Worm (Caenorhabditis elegans): ENCODE results near the gene dct-16.

Gene dct-16

DNA sequence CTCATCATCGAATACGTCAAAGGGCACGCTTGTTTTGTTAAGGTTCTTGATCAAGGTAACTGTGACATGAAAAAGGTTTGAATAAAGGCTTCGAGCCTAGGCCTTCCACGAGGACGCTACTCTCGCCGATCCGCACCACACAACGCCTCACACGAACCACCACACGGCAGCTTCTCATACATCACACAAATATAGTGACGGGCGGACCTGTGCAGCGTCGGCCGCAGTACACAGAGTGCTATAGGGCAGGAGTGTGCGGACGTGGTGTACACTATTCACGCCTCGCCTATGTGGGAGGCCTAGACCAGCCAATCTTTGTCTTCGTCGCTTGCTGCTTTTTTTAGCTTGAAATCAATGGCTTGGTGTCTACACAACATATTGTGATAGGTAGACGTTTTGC is 43.2 kb downstream of the dct-16 start (continued):
- TF ChIP-seq ceh-82 (tag; optimal IDR thresholded peaks at IDR 0.05): peak in 2 of 3 experiments; percentile 16 to 18
- TF ChIP-seq nhr-237 (tag; optimal IDR thresholded peaks at IDR 0.05): no peak
- TF ChIP-seq unc-98 (GFP tag; IDR thresholded peaks at IDR 0.05): no peak
- TF ChIP-seq Y116A8C.19 (tag; optimal IDR thresholded peaks at IDR 0.05; ENCODE audit: borderline replicate concordance): no peak
- no peak for TF ChIP-seq sox-4 (tag; optimal IDR thresholded peaks at IDR 0.05)
- TF ChIP-seq rnt-1 (tag; optimal IDR thresholded peaks at IDR 0.05): peak; percentile 92
- no peak for TF ChIP-seq nhr-12 (tag; optimal IDR thresholded peaks at IDR 0.05)
- TF ChIP-seq xbp-1 (tag; optimal IDR thresholded peaks at IDR 0.05): peak; percentile 13
- TF ChIP-seq grh-1 (GFP tag; IDR thresholded peaks at IDR 0.05): no peak
- no peak for TF ChIP-seq skn-1 (tag; optimal IDR thresholded peaks at IDR 0.05)
- TF ChIP-seq swsn-7 (tag; optimal IDR thresholded peaks at IDR 0.05): peak; percentile 59
- peak in 1 of 2 experiments; percentile 23 for TF ChIP-seq efl-1 (optimal IDR thresholded peaks at IDR 0.05)
- TF ChIP-seq efl-1 (GFP tag; optimal IDR thresholded peaks at IDR 0.05 in 1 of 2): peak in 1 of 2 experiments; percentile 73
- TF ChIP-seq ztf-11 (tag; optimal IDR thresholded peaks at IDR 0.05): no peak
- no peak for TF ChIP-seq egl-27 (tag; optimal IDR thresholded peaks at IDR 0.05)
- TF ChIP-seq dpl-1 (GFP tag; optimal IDR thresholded peaks at IDR 0.05): no peak
- no peak for TF ChIP-seq hlh-4 (tag; optimal IDR thresholded peaks at IDR 0.05)
- no peak for TF ChIP-seq vab-15 (tag; optimal IDR thresholded peaks at IDR 0.05)
- no peak for TF ChIP-seq pqm-1 (tag; optimal IDR thresholded peaks at IDR 0.05)
- TF ChIP-seq egl-13 (tag; optimal IDR thresholded peaks at IDR 0.05): no peak
- TF ChIP-seq ceh-90 (tag; optimal IDR thresholded peaks at IDR 0.05): no peak
- no peak for TF ChIP-seq elt-3 (tag; optimal IDR thresholded peaks at IDR 0.05)
- TF ChIP-seq efl-3 (GFP tag; optimal IDR thresholded peaks at IDR 0.05): no peak
- TF ChIP-seq ceh-88 (GFP tag; IDR thresholded peaks at IDR 0.05): no peak
- no peak for TF ChIP-seq pax-3 (tag; optimal IDR thresholded peaks at IDR 0.05)
- no peak for TF ChIP-seq elt-2 (tag; optimal IDR thresholded peaks at IDR 0.05)
- no peak for TF ChIP-seq alr-1 (tag; optimal IDR thresholded peaks at IDR 0.05; ENCODE audit: borderline replicate concordance)
- TF ChIP-seq jun-1 (tag; optimal IDR thresholded peaks at IDR 0.05): no peak
- TF ChIP-seq nhr-77 (tag; optimal IDR thresholded peaks at IDR 0.05): no peak
- TF ChIP-seq ets-5 (GFP tag; IDR thresholded peaks at IDR 0.05): no peak

- peak; percentile 29 for TF ChIP-seq ceh-8 (GFP tag; optimal IDR thresholded peaks at IDR 0.05)
- peak; percentile 7 for TF ChIP-seq nhr-71 (tag; optimal IDR thresholded peaks at IDR 0.05)
- TF ChIP-seq egl-27 (tag; optimal IDR thresholded peaks at IDR 0.05): no peak
- TF ChIP-seq hpl-2 (GFP tag; optimal IDR thresholded peaks at IDR 0.05): no peak
- no peak for TF ChIP-seq blmp-1 (tag; optimal IDR thresholded peaks at IDR 0.05)
Observed at ce11 chrV:20453811-20454210, 45.0 kb downstream of the dct-16 start, which contains the start of gene srd-70. Gene srd-70 (plus strand): TSS chrV:20454111.

DNA sequence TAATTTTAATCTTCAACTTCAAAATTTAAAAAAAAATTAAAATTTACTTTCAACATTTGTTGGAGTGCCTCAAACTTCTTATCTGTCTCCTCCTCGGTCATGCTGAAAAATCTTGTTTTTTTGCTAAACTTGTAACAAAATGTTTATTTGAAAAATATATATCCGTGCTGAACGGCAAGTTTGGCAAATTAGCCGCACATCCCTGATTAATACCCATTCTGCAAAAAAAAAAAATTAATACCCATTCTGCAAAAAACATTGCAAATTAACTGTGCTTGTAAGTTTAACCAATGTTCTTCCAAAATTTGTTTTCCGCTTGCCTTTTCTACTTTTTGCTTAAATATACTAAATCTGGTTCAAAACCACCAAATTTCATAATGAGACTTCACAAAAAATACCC is 45.8 kb downstream of the dct-16 start, which contains the start of gene F48F5.6:
F48F5.6 (minus strand) TSS at position 101 of the 400 bp plus-strand sequence.
- TF ChIP-seq mdl-1 (tag; optimal IDR thresholded peaks at IDR 0.05): no peak
- no peak for TF ChIP-seq nhr-12 (tag; optimal IDR thresholded peaks at IDR 0.05)
- TF ChIP-seq unc-30 (tag; optimal IDR thresholded peaks at IDR 0.05): no peak
- TF ChIP-seq pag-3 (tag; optimal IDR thresholded peaks at IDR 0.05; ENCODE audit: borderline replicate concordance, insufficient read depth): no peak

ce11 chrV:20451793-20452192 is 47.1 kb downstream of the dct-16 start:
- TF ChIP-seq ceh-82 (tag; optimal IDR thresholded peaks at IDR 0.05) (no peak), snu-23 (GFP tag; optimal IDR thresholded peaks at IDR 0.05) (peak; percentile 19), nhr-19 (GFP tag; conservative IDR thresholded peaks at IDR 0.05) (peak; percentile 19; the same call in 1 of the 2 replicates), rnt-1 (tag; optimal IDR thresholded peaks at IDR 0.05) (peak; percentile 67), lin-15B (tag; optimal IDR thresholded peaks at IDR 0.05) (no peak), lsy-2 (tag; optimal IDR thresholded peaks at IDR 0.05) (peak in 1 of 2 experiments; percentile 30), unc-130 (tag; optimal IDR thresholded peaks at IDR 0.05) (peak; percentile 5), efl-1 (optimal IDR thresholded peaks at IDR 0.05) (no peak), efl-1 (GFP tag; optimal IDR thresholded peaks at IDR 0.05 in 1 of 2) (peak in 1 of 2 experiments; percentile 82), nhr-71 (tag; optimal IDR thresholded peaks at IDR 0.05) (no peak), skn-1 (tag; optimal IDR thresholded peaks at IDR 0.05) (no peak)
